Worm (Caenorhabditis elegans) whole organism, young adult: Measurements from ENCODE around the gene C17C3.15.
A peak's percentile ranks its signal among the peaks of the same experiment; 100 is the strongest.

ENCODE experiments used
- Y53G8AR.9 ChIP-seq: fragments of 200-800 bp; sonication (Bioruptor generic); conservative IDR thresholded peaks from 2 replicates; pipeline ENCODE4 v1.3.6; 2022; ENCODE audit warnings: missing genetic modification reagents, missing genetic modification characterization, missing compliant biosample characterization
- ZK185.1 ChIP-seq: sonication (generic microtip); optimal IDR thresholded peaks from 2 replicates; lab custom pipeline; 2016; ENCODE audit warnings: mild to moderate bottlenecking, missing genetic modification characterization, missing compliant biosample characterization; ENCODE audit not compliant: poor library complexity, severe bottlenecking
- ekl-4 ChIP-seq: fragments of 200-800 bp; sonication (Bioruptor generic); IDR thresholded peaks from 2 replicates; pipeline ENCODE4 v1.3.6; 2022; ENCODE audit warnings: missing genetic modification reagents, missing genetic modification characterization, missing compliant biosample characterization
- gei-17 ChIP-seq: fragments of 200-800 bp; sonication (Bioruptor generic); optimal IDR thresholded peaks from 2 replicates; lab custom pipeline; 2018; ENCODE audit warnings: mild to moderate bottlenecking, missing genetic modification characterization, missing compliant biosample characterization
- hmg-1.2 ChIP-seq: fragments of 200-800 bp; sonication (Bioruptor generic); IDR thresholded peaks from 2 replicates; pipeline ENCODE4 v1.3.6; 2022; ENCODE audit warnings: missing genetic modification reagents, missing genetic modification characterization, missing compliant biosample characterization
- nfya-2 ChIP-seq: fragments of 200-800 bp; sonication (Bioruptor generic); IDR thresholded peaks from 2 replicates; pipeline ENCODE4 v1.3.6; 2022; ENCODE audit warnings: missing genetic modification reagents, missing genetic modification characterization, missing compliant biosample characterization
- rcor-1 ChIP-seq: fragments of 200-800 bp; sonication (Bioruptor generic); IDR thresholded peaks from 2 replicates; pipeline ENCODE4 v1.3.6; 2022; ENCODE audit warnings: missing genetic modification reagents, missing genetic modification characterization, missing compliant biosample characterization
- snpc-4 ChIP-seq, 5 experiments: fragments of 150-350 bp in 1 of 5; sonication (generic microtip) in 4 of 5; optimal IDR thresholded peaks; 2 replicates each; lab custom pipeline; 2014 to 2018; ENCODE audit warnings: missing genetic modification characterization in 5 of 5, missing biosample characterization in 3 of 5, antibody characterized with exemption in 2 of 5, mild to moderate bottlenecking in 2 of 5, missing compliant biosample characterization in 2 of 5, missing genotype in 2 of 5, moderate library complexity in 2 of 5, missing genetic modification reagents in 1 of 5
- unc-130 ChIP-seq: sonication (generic microtip); optimal IDR thresholded peaks from 2 replicates; lab custom pipeline; 2016; ENCODE audit warnings: missing genetic modification reagents, missing genetic modification characterization, missing compliant biosample characterization

DNA sequence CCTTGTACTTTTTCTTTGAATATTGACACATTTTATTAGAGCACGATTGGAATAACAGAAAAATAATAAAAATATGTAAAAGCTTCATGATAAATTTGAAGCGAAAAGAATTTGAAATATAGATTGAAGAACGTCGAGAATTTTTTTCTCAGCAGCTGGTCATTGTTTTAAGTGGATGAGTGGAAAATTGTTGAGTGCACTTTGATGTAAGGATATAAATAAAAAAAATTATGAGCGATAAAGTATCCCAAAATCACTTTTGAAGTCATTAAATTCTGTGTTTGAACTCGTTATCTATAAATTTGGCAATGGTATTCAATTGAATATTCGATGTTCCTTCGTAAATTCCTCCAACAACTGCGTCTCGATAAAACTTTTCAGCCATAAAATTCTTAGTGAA is 25.7 kb upstream of the C17C3.15 start, which contains the start of gene ins-13:
- TF ChIP-seq ekl-4 (no peak), rcor-1 (GFP tag; lab: Robert Waterston, UW) (no peak), gei-17 (GFP tag; lab: Kevin White, UChicago) (no peak), unc-130 (no peak), hmg-1.2 (no peak; the same call in 1 of the 2 replicates), Y53G8AR.9 (GFP tag; lab: Robert Waterston, UW) (no peak), nfya-2 (GFP tag; lab: Robert Waterston, UW) (no peak), ZK185.1 (peak; percentile 29), snpc-4 (GFP tag; optimal IDR thresholded peaks at IDR 0.05; lab: Kevin White, UChicago) (no peak), snpc-4 (tag; optimal IDR thresholded peaks at IDR 0.05; lab: Kevin White, UChicago) (no peak)
